Worm (Caenorhabditis elegans): Measurements from ENCODE around the gene K07H8.7.

ce11 chrIV:8252856-8253255 is 6.9 kb downstream of the K07H8.7 start:
- TF ChIP-seq nhr-77 (tag; optimal IDR thresholded peaks at IDR 0.05) (peak; percentile 65), alr-1 (tag; optimal IDR thresholded peaks at IDR 0.05; ENCODE audit: borderline replicate concordance) (no peak), elt-3 (tag; optimal IDR thresholded peaks at IDR 0.05) (peak in 1 of 6 experiments; percentile 43), nhr-12 (tag; optimal IDR thresholded peaks at IDR 0.05) (no peak), ztf-4 (tag; optimal IDR thresholded peaks at IDR 0.05) (no peak), mdl-1 (tag; optimal IDR thresholded peaks at IDR 0.05) (peak in 1 of 2 experiments; percentile 91)
